Worm (Caenorhabditis elegans): ENCODE measurements around the gene T03F6.3.

DNA sequence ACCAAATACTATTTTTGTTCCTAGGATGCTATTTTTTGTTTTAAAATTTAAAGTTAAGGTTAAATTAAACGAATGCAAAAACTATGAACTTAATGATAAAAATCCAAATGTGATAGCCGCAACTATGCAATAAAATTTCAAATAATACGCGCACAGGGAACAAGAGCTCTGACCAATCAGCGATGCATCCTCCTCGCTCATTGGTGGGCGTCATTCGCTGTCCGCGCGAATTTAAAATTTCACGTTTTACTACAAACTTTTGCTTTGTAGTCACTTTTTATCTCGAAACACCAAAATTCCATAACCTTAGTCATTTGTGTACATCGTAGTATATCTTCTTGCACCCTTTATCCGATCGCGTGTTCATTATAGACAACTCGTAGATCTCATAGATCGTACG is 6.0 kb upstream of the T03F6.3 start:
- no peak for TF ChIP-seq unc-62 (GFP tag; optimal IDR thresholded peaks at IDR 0.05)
- TF ChIP-seq fos-1 (tag; optimal IDR thresholded peaks at IDR 0.05) = no peak
- TF ChIP-seq nhr-77 (tag; optimal IDR thresholded peaks at IDR 0.05) = no peak
- no peak for TF ChIP-seq egl-27 (tag; optimal IDR thresholded peaks at IDR 0.05)
